Fruit fly (Drosophila melanogaster) whole organism, adult: ENCODE data around the gene CG16779.

Experiments used
- CG11617 ChIP-seq: fragments of 200-800 bp; sonication (Bioruptor generic); optimal IDR thresholded peaks from 2 replicates; lab custom pipeline; 2017; ENCODE audit warnings: mild to moderate bottlenecking, missing biosample characterization, missing genetic modification reagents, missing genetic modification characterization
- CG14711 ChIP-seq: fragments of 200-800 bp; sonication (Bioruptor generic); optimal IDR thresholded peaks from 2 replicates; lab custom pipeline; 2018; ENCODE audit warnings: missing biosample characterization, mild to moderate bottlenecking, missing genetic modification characterization, moderate library complexity
- CG5204 ChIP-seq: fragments of 200-800 bp; sonication (Bioruptor generic); optimal IDR thresholded peaks from 2 replicates; lab custom pipeline; 2016; ENCODE audit warnings: missing biosample characterization, missing genetic modification characterization

dm6 chr3R:9437618-9438017 lies 55.9 kb downstream of the CG16779 start:
- TF ChIP-seq CG14711 (tag; lab: Kevin White, UChicago) (no peak), CG5204 (GFP tag; lab: Kevin White, UChicago) (no peak), CG11617 (no peak)
